Worm (Caenorhabditis elegans) whole organism, late embryonic: ENCODE measurements around the gene dmsr-4.
A peak's percentile ranks its signal among the peaks of the same experiment; 100 is the strongest.

ENCODE experiments used
- C38D4.7 ChIP-seq: fragments of 200-800 bp; sonication (Bioruptor generic); optimal IDR thresholded peaks from 2 replicates; lab custom pipeline; 2018; ENCODE audit warnings: mild to moderate bottlenecking, missing genetic modification characterization, moderate library complexity, missing compliant biosample characterization
- T23F11.4 ChIP-seq: fragments of 200-800 bp; sonication (Bioruptor generic); optimal IDR thresholded peaks from 2 replicates; lab custom pipeline; 2018; ENCODE audit warnings: mild to moderate bottlenecking, missing genetic modification characterization, missing compliant biosample characterization
- Y22D7AL.16 ChIP-seq: sonication (generic microtip); optimal IDR thresholded peaks from 2 replicates; lab custom pipeline; 2016; ENCODE audit warnings: missing genetic modification characterization, missing compliant biosample characterization
- ahr-1 ChIP-seq: sonication (generic microtip); optimal IDR thresholded peaks from 2 replicates; lab custom pipeline; 2016; ENCODE audit warnings: missing genetic modification characterization, missing compliant biosample characterization
- ceh-18 ChIP-seq: sonication (generic microtip); optimal IDR thresholded peaks from 2 replicates; lab custom pipeline; 2016; ENCODE audit warnings: missing genetic modification characterization, missing compliant biosample characterization
- ceh-19 ChIP-seq: fragments of 200-800 bp; sonication (Bioruptor generic); optimal IDR thresholded peaks from 2 replicates; lab custom pipeline; 2018; ENCODE audit warnings: mild to moderate bottlenecking, missing genetic modification characterization, missing compliant biosample characterization
- ceh-24 ChIP-seq: sonication (generic microtip); optimal IDR thresholded peaks from 2 replicates; lab custom pipeline; 2016; ENCODE audit warnings: mild to moderate bottlenecking, missing genetic modification characterization, missing compliant biosample characterization
- ceh-48 ChIP-seq: sonication (generic microtip); optimal IDR thresholded peaks from 2 replicates; lab custom pipeline; 2016; ENCODE audit warnings: missing genetic modification characterization, inconsistent platforms, missing compliant biosample characterization
- che-1 ChIP-seq: sonication (generic microtip); optimal IDR thresholded peaks from 2 replicates; lab custom pipeline; 2016; ENCODE audit warnings: mild to moderate bottlenecking, missing genetic modification characterization, missing compliant biosample characterization
- elt-2 ChIP-seq: sonication (generic microtip); optimal IDR thresholded peaks from 2 replicates; lab custom pipeline; 2016; ENCODE audit warnings: missing genetic modification reagents, missing genetic modification characterization, missing compliant biosample characterization
- eyg-1 ChIP-seq: sonication (generic microtip); optimal IDR thresholded peaks from 2 replicates; lab custom pipeline; 2016; ENCODE audit warnings: missing genotype, missing genetic modification characterization, missing compliant biosample characterization
- fax-1 ChIP-seq: sonication (generic microtip); optimal IDR thresholded peaks from 2 replicates; lab custom pipeline; 2016; ENCODE audit warnings: missing genotype, missing genetic modification characterization, missing compliant biosample characterization
- fkh-10 ChIP-seq: fragments of 150-350 bp; optimal IDR thresholded peaks from 2 replicates; lab custom pipeline; 2014; ENCODE audit warnings: missing biosample characterization, missing genetic modification reagents, missing genetic modification characterization
- gmeb-2 ChIP-seq: sonication (generic microtip); optimal IDR thresholded peaks from 2 replicates; lab custom pipeline; 2016; ENCODE audit warnings: missing genetic modification characterization, inconsistent platforms, missing compliant biosample characterization
- hlh-13 ChIP-seq: fragments of 200-800 bp; sonication (Bioruptor generic); optimal IDR thresholded peaks from 2 replicates; lab custom pipeline; 2018; ENCODE audit warnings: mild to moderate bottlenecking, missing genetic modification characterization, missing compliant biosample characterization
- hlh-15 ChIP-seq: sonication (generic microtip); optimal IDR thresholded peaks from 2 replicates; lab custom pipeline; 2016; ENCODE audit warnings: missing genetic modification characterization, missing compliant biosample characterization
- hlh-8 ChIP-seq: sonication (generic microtip); optimal IDR thresholded peaks from 2 replicates; lab custom pipeline; 2016; ENCODE audit warnings: missing genotype, missing genetic modification characterization, missing compliant biosample characterization
- lin-11 ChIP-seq: fragments of 200-800 bp; sonication (Bioruptor generic); optimal IDR thresholded peaks from 2 replicates; lab custom pipeline; 2018; ENCODE audit warnings: mild to moderate bottlenecking, missing genetic modification characterization, missing compliant biosample characterization
- nhr-11 ChIP-seq: fragments of 150-350 bp; optimal IDR thresholded peaks from 2 replicates; lab custom pipeline; 2014; ENCODE audit warnings: missing biosample characterization, missing genetic modification characterization
- npax-4 ChIP-seq: sonication (generic microtip); optimal IDR thresholded peaks from 2 replicates; lab custom pipeline; 2016; ENCODE audit warnings: missing genetic modification characterization, missing compliant biosample characterization
- odd-2 ChIP-seq: sonication (generic microtip); optimal IDR thresholded peaks from 2 replicates; lab custom pipeline; 2017; ENCODE audit warnings: antibody characterized with exemption, mild to moderate bottlenecking, missing genetic modification characterization, missing compliant biosample characterization
- pat-9 ChIP-seq: fragments of 200-800 bp; sonication (Bioruptor generic); optimal IDR thresholded peaks from 2 replicates; lab custom pipeline; 2018; ENCODE audit warnings: mild to moderate bottlenecking, missing genetic modification characterization, moderate library complexity, missing compliant biosample characterization
- pha-2 ChIP-seq: sonication (generic microtip); optimal IDR thresholded peaks from 2 replicates; lab custom pipeline; 2017; ENCODE audit warnings: mild to moderate bottlenecking, missing genetic modification characterization, missing compliant biosample characterization
- pros-1 ChIP-seq: fragments of 150-350 bp; optimal IDR thresholded peaks from 2 replicates; lab custom pipeline; 2014; ENCODE audit warnings: missing biosample characterization, missing genetic modification reagents, missing genetic modification characterization
- ref-2 ChIP-seq: sonication (generic microtip); optimal IDR thresholded peaks from 2 replicates; lab custom pipeline; 2016; ENCODE audit warnings: missing genetic modification characterization, missing compliant biosample characterization
- rnt-1 ChIP-seq: sonication (generic microtip); optimal IDR thresholded peaks from 2 replicates; lab custom pipeline; 2016; ENCODE audit warnings: missing genetic modification characterization, missing compliant biosample characterization
- sox-2 ChIP-seq: fragments of 200-800 bp; sonication (Bioruptor generic); IDR thresholded peaks from 2 replicates; pipeline ENCODE4 v1.3.6; 2022; ENCODE audit warnings: missing genetic modification reagents, missing genetic modification characterization, missing compliant biosample characterization
- sox-4 ChIP-seq: sonication (generic microtip); optimal IDR thresholded peaks from 2 replicates; lab custom pipeline; 2017; ENCODE audit warnings: mild to moderate bottlenecking, missing genetic modification characterization, inconsistent platforms, missing compliant biosample characterization
- unc-3 ChIP-seq, 2 experiments: fragments of 200-800 bp in 1 of 2; sonication (Bioruptor generic) in 1 of 2; sonication (generic microtip) in 1 of 2; conservative IDR thresholded peaks in 1 of 2; optimal IDR thresholded peaks in 1 of 2; 2 replicates each; pipeline versions ENCODE4 v1.3.6 to Lab custom; 2016 to 2022; ENCODE audit warnings: missing compliant biosample characterization in 2 of 2, missing genetic modification characterization in 2 of 2, missing genetic modification reagents in 1 of 2
- unc-42 ChIP-seq: sonication (generic microtip); optimal IDR thresholded peaks from 2 replicates; lab custom pipeline; 2016; ENCODE audit warnings: missing genotype, missing genetic modification characterization, missing compliant biosample characterization
- unc-55 ChIP-seq: sonication (generic microtip); optimal IDR thresholded peaks from 2 replicates; lab custom pipeline; 2017; ENCODE audit warnings: missing biosample characterization, missing genetic modification reagents, missing genetic modification characterization
- ztf-16 ChIP-seq: sonication (generic microtip); optimal IDR thresholded peaks from 2 replicates; lab custom pipeline; 2017; ENCODE audit warnings: missing genetic modification characterization, missing compliant biosample characterization

dmsr-4 gene

ce11 chrII:320783-321182 lies 36.1 kb downstream of the dmsr-4 start:
- TF ChIP-seq ceh-18 (tag; lab: Kevin White, UChicago) (no peak), ceh-48 (tag; lab: Kevin White, UChicago) (no peak), fkh-10 (GFP tag; lab: Kevin White, UChicago) (no peak), ceh-24 (no peak), che-1 (tag; lab: Kevin White, UChicago) (no peak), unc-3 (GFP tag; conservative IDR thresholded peaks at IDR 0.05; lab: Robert Waterston, UW) (no peak), unc-3 (tag; optimal IDR thresholded peaks at IDR 0.05; lab: Kevin White, UChicago) (no peak), hlh-15 (no peak), pros-1 (no peak), pat-9 (tag; lab: Kevin White, UChicago) (no peak), fax-1 (tag; lab: Kevin White, UChicago) (no peak), nhr-11 (tag; lab: Kevin White, UChicago) (no peak), ztf-16 (tag; lab: Kevin White, UChicago) (no peak), gmeb-2 (tag; lab: Kevin White, UChicago) (no peak), odd-2 (tag; lab: Kevin White, UChicago) (no peak)

- TF ChIP-seq rnt-1 (tag; lab: Kevin White, UChicago) (no peak), pat-9 (tag; lab: Kevin White, UChicago) (no peak), lin-11 (tag; lab: Kevin White, UChicago) (no peak), ztf-16 (tag; lab: Kevin White, UChicago) (no peak), nhr-11 (tag; lab: Kevin White, UChicago) (no peak), unc-42 (tag; lab: Kevin White, UChicago) (no peak), sox-2 (GFP tag; lab: Robert Waterston, UW) (no peak), ref-2 (tag; lab: Kevin White, UChicago) (no peak)
Measured at ce11 chrII:319459-319858, 37.4 kb downstream of the dmsr-4 start, which contains the start of gene far-7. Gene far-7 (plus strand): TSS chrII:319789.

ce11 chrII:313540-313939 lies 43.3 kb downstream of the dmsr-4 start:
- no peak for TF ChIP-seq T23F11.4
- no peak for TF ChIP-seq unc-42 (tag; lab: Kevin White, UChicago)
- peak; percentile 18 for TF ChIP-seq ref-2 (tag; lab: Kevin White, UChicago)
- TF ChIP-seq pros-1: no peak
- TF ChIP-seq eyg-1: no peak
- TF ChIP-seq hlh-8 (tag; lab: Kevin White, UChicago): no peak
- peak; percentile 66 for TF ChIP-seq elt-2
- TF ChIP-seq unc-55: peak; percentile 65
- peak; percentile 15 for TF ChIP-seq rnt-1 (tag; lab: Kevin White, UChicago)
- no peak for TF ChIP-seq fkh-10 (GFP tag; lab: Kevin White, UChicago)
- TF ChIP-seq, all 69 proteins: peak for 4

- TF ChIP-seq unc-55: peak; percentile 9
Measured at ce11 chrII:312110-312509, 44.8 kb downstream of the dmsr-4 start, which contains the start of gene mps-2. Gene mps-2 (minus strand): TSS chrII:312210.

- TF ChIP-seq sox-4 (no peak), ceh-19 (GFP tag; lab: Kevin White, UChicago) (no peak)
Measured at ce11 chrII:307154-307553, 49.7 kb downstream of the dmsr-4 start, which contains the start of gene K01A2.4. Gene K01A2.4 (plus strand): TSS chrII:307454.

- no peak for TF ChIP-seq npax-4 (tag; lab: Kevin White, UChicago)
- no peak for TF ChIP-seq T23F11.4
- no peak for TF ChIP-seq Y22D7AL.16
- TF ChIP-seq pha-2 (tag; lab: Kevin White, UChicago): no peak
- TF ChIP-seq ahr-1 (tag; lab: Kevin White, UChicago): no peak
- no peak for TF ChIP-seq C38D4.7
- no peak for TF ChIP-seq hlh-15
- no peak for TF ChIP-seq unc-55
- TF ChIP-seq hlh-13 (GFP tag; lab: Kevin White, UChicago): no peak
- no peak for TF ChIP-seq fax-1 (tag; lab: Kevin White, UChicago)
- TF ChIP-seq, all 69 proteins: peak for 0
Measured at ce11 chrII:305645-306044, 51.2 kb downstream of the dmsr-4 start, which contains the start of gene col-69. Gene col-69 (minus strand): TSS chrII:305745.
